Worm (Caenorhabditis elegans): ENCODE measurements around the gene F14H12.6.

Gene F14H12.6

ce11 chrX:4395073-4395850 lies 37.9 kb upstream of the F14H12.6 start:
- TF ChIP-seq tbx-2 (tag; optimal IDR thresholded peaks at IDR 0.05) (peak; percentile 33), lin-11 (tag; optimal IDR thresholded peaks at IDR 0.05) (no peak), pqm-1 (tag; optimal IDR thresholded peaks at IDR 0.05) (no peak), unc-86 (tag; optimal IDR thresholded peaks at IDR 0.05) (peak; percentile 8), ref-2 (tag; optimal IDR thresholded peaks at IDR 0.05) (peak; percentile 33), ttx-3 (tag; optimal IDR thresholded peaks at IDR 0.05) (no peak), unc-55 (GFP tag; optimal IDR thresholded peaks at IDR 0.05) (no peak), hlh-15 (tag; optimal IDR thresholded peaks at IDR 0.05) (no peak), nfya-1 (tag; optimal IDR thresholded peaks at IDR 0.05) (peak; percentile 58), ceh-18 (tag; optimal IDR thresholded peaks at IDR 0.05) (peak; percentile 61), sdc-2 (tag; optimal IDR thresholded peaks at IDR 0.05) (peak; percentile 98), sox-2 (GFP tag; IDR thresholded peaks at IDR 0.05) (peak; percentile 37), ceh-34 (tag; optimal IDR thresholded peaks at IDR 0.05) (peak; percentile 33), hlh-6 (tag; optimal IDR thresholded peaks at IDR 0.05) (no peak), ceh-31 (tag; optimal IDR thresholded peaks at IDR 0.05) (peak; percentile 74), ceh-22 (tag; optimal IDR thresholded peaks at IDR 0.05) (no peak), pha-4 (tag; optimal IDR thresholded peaks at IDR 0.05) (no peak), K09A11.1 (tag; optimal IDR thresholded peaks at IDR 0.05; ENCODE audit: insufficient read depth) (peak; percentile 83), unc-42 (tag; optimal IDR thresholded peaks at IDR 0.05) (peak; percentile 6), che-1 (tag; optimal IDR thresholded peaks at IDR 0.05) (no peak), pat-9 (tag; optimal IDR thresholded peaks at IDR 0.05) (no peak), hlh-30 (tag; optimal IDR thresholded peaks at IDR 0.05; ENCODE audit: insufficient read depth) (no peak), ets-4 (tag; optimal IDR thresholded peaks at IDR 0.05) (peak; percentile 41)

ce11 chrX:4391680-4392079 lies 34.3 kb upstream of the F14H12.6 start:
- TF ChIP-seq lin-11 (tag; optimal IDR thresholded peaks at IDR 0.05) = no peak
- no peak for TF ChIP-seq ceh-45 (GFP tag; IDR thresholded peaks at IDR 0.05)
- TF ChIP-seq rnt-1 (tag; optimal IDR thresholded peaks at IDR 0.05) = no peak
- TF ChIP-seq mec-3 (tag; optimal IDR thresholded peaks at IDR 0.05; ENCODE audit: borderline replicate concordance) = no peak
- no peak for TF ChIP-seq C38D4.7 (GFP tag; optimal IDR thresholded peaks at IDR 0.05)
- no peak for TF ChIP-seq ceh-24 (tag; optimal IDR thresholded peaks at IDR 0.05)

- TF ChIP-seq K09A11.1 (tag; optimal IDR thresholded peaks at IDR 0.05; ENCODE audit: insufficient read depth) (no peak), ets-4 (tag; optimal IDR thresholded peaks at IDR 0.05) (peak; percentile 51), dve-1 (tag; optimal IDR thresholded peaks at IDR 0.05) (peak; percentile 82), hlh-8 (tag; optimal IDR thresholded peaks at IDR 0.05) (peak; percentile 40), fkh-10 (GFP tag; optimal IDR thresholded peaks at IDR 0.05) (no peak), fax-1 (tag; optimal IDR thresholded peaks at IDR 0.05) (peak; percentile 2), ztf-16 (tag; optimal IDR thresholded peaks at IDR 0.05) (peak; percentile 45), ceh-48 (tag; optimal IDR thresholded peaks at IDR 0.05) (no peak), ceh-14 (tag; optimal IDR thresholded peaks at IDR 0.05) (peak; percentile 65), F13H6.1 (tag; optimal IDR thresholded peaks at IDR 0.05) (peak; percentile 67), pax-1 (tag; optimal IDR thresholded peaks at IDR 0.05) (peak; percentile 62), Y22D7AL.16 (tag; optimal IDR thresholded peaks at IDR 0.05) (no peak), unc-86 (tag; optimal IDR thresholded peaks at IDR 0.05) (peak; percentile 3), elt-2 (tag; optimal IDR thresholded peaks at IDR 0.05) (peak; percentile 71), pag-3 (tag; optimal IDR thresholded peaks at IDR 0.05; ENCODE audit: borderline replicate concordance) (no peak), tbx-2 (tag; optimal IDR thresholded peaks at IDR 0.05) (peak; percentile 86), hlh-30 (tag; optimal IDR thresholded peaks at IDR 0.05; ENCODE audit: insufficient read depth) (peak; percentile 93), ahr-1 (tag; optimal IDR thresholded peaks at IDR 0.05) (no peak), nhr-232 (tag; optimal IDR thresholded peaks at IDR 0.05) (no peak), pros-1 (tag; optimal IDR thresholded peaks at IDR 0.05) (peak; percentile 90), ceh-18 (tag; optimal IDR thresholded peaks at IDR 0.05) (peak; percentile 94), che-1 (tag; optimal IDR thresholded peaks at IDR 0.05) (peak; percentile 3), ref-2 (tag; optimal IDR thresholded peaks at IDR 0.05) (peak; percentile 74), elt-4 (tag; optimal IDR thresholded peaks at IDR 0.05) (no peak), sdc-2 (tag; optimal IDR thresholded peaks at IDR 0.05) (peak; percentile 94), unc-3 (GFP tag; conservative IDR thresholded peaks at IDR 0.05) (no peak), unc-3 (tag; optimal IDR thresholded peaks at IDR 0.05) (peak; percentile 7), ceh-30 (tag; optimal IDR thresholded peaks at IDR 0.05) (peak; percentile 43), pqm-1 (tag; optimal IDR thresholded peaks at IDR 0.05) (peak; percentile 32)
These were observed 31.6 kb upstream of the F14H12.6 start, which contains the start of gene dpy-23 for ce11 chrX:4388834-4389409. dpy-23 (plus strand) TSS chrX:4389359.
